Worm (Caenorhabditis elegans): ENCODE data around the gene rbm-28.

- TF ChIP-seq hnd-1 (tag; optimal IDR thresholded peaks at IDR 0.05), result no peak
- no peak for TF ChIP-seq flt-1 (GFP tag; IDR thresholded peaks at IDR 0.05)
- TF ChIP-seq F13C5.2 (tag; optimal IDR thresholded peaks at IDR 0.05), result no peak
- no peak for TF ChIP-seq hmg-4 (GFP tag; optimal IDR thresholded peaks at IDR 0.05)
- no peak for TF ChIP-seq ceh-13 (GFP tag; optimal IDR thresholded peaks at IDR 0.05)
- TF ChIP-seq ama-1 (optimal IDR thresholded peaks at IDR 0.05), result no peak
Observed at ce11 chrII:14812231-14812630, 44.8 kb upstream of the rbm-28 start, which contains the start of gene osta-3.

Measured in whole organism, early embryonic.